Fruit fly (Drosophila melanogaster): ENCODE results near the gene Tmem43.

The Tmem43 gene

DNA sequence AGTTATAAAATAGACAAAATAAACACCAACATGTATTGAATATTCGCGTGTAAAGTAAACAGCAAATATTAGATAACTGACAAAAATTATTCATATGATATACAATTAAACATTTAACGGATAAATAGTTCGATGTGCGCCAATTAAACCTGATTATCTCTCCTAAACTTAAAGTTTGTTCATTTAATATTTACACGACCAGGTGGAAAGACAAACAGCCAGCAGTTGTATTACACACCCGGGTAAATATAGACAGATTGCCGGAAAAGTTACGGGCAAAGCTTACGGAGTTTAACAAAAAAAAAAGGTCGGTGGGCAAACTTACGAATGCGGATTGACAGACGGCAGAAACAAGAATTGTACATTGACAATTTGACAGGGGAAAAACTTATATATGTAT is 32.8 kb downstream of the Tmem43 start (continued):
- TF ChIP-seq CG3726 (GFP tag; IDR thresholded peaks at IDR 0.05) (peak; percentile 38; the same call in 1 of the 3 replicates), bsh (GFP tag; optimal IDR thresholded peaks at IDR 0.05) (peak in 1 of 2 experiments; percentile 61), CG4328 (GFP tag; optimal IDR thresholded peaks at IDR 0.05) (peak; percentile 32), HHEX (GFP tag; optimal IDR thresholded peaks at IDR 0.05) (peak; percentile 90), CG5953 (GFP tag; IDR thresholded peaks at IDR 0.05) (peak; percentile 30; the same call in 1 of the 2 replicates), hkb (optimal IDR thresholded peaks at IDR 0.05) (no peak), hkb (GFP tag; IDR thresholded peaks at IDR 0.05) (peak; percentile 38; the same call in 1 of the 2 replicates), CG10366 (GFP tag; IDR thresholded peaks at IDR 0.05) (peak; percentile 30; the same call in 1 of the 2 replicates), Meics (GFP tag; optimal IDR thresholded peaks at IDR 0.05) (peak; percentile 87), CTCF (GFP tag; optimal IDR thresholded peaks at IDR 0.05) (peak; percentile 29), HmgZ (tag; optimal IDR thresholded peaks at IDR 0.05) (peak; percentile 68), cwo (GFP tag; optimal IDR thresholded peaks at IDR 0.05) (peak; percentile 60), scrt (GFP tag; optimal IDR thresholded peaks at IDR 0.05) (peak; percentile 72), CG13624 (GFP tag; optimal IDR thresholded peaks at IDR 0.05) (no peak), HLH54F (GFP tag; optimal IDR thresholded peaks at IDR 0.05) (no peak), usp (GFP tag; optimal IDR thresholded peaks at IDR 0.05) (no peak), ac (GFP tag; optimal IDR thresholded peaks at IDR 0.05) (no peak), ap (GFP tag; IDR thresholded peaks at IDR 0.05) (no peak), MTF-1 (GFP tag; optimal IDR thresholded peaks at IDR 0.05; ENCODE audit: borderline replicate concordance) (peak; percentile 85), ab (GFP tag; optimal IDR thresholded peaks at IDR 0.05) (no peak), CG31365 (tag; optimal IDR thresholded peaks at IDR 0.05) (peak; percentile 67), ci (GFP tag; IDR thresholded peaks at IDR 0.05) (peak; percentile 77), pita (GFP tag; optimal IDR thresholded peaks at IDR 0.05) (no peak), CG6272 (GFP tag; IDR thresholded peaks at IDR 0.05) (no peak), CG10209 (GFP tag; optimal IDR thresholded peaks at IDR 0.05) (peak; percentile 82), amos (GFP tag; IDR thresholded peaks at IDR 0.05; ENCODE audit: partially characterized antibody) (no peak), B-H2 (GFP tag; optimal IDR thresholded peaks at IDR 0.05) (peak; percentile 31), CrebB (tag; optimal IDR thresholded peaks at IDR 0.05) (peak; percentile 77), CG12659 (GFP tag; optimal IDR thresholded peaks at IDR 0.05) (peak; percentile 76), CG3995 (GFP tag; optimal IDR thresholded peaks at IDR 0.05) (no peak), CG1024 (GFP tag; IDR thresholded peaks at IDR 0.05) (peak; percentile 23; the same call in 1 of the 2 replicates), knrl (GFP tag; IDR thresholded peaks at IDR 0.05; ENCODE audit: partially characterized antibody) (no peak), Hr3 (GFP tag; optimal IDR thresholded peaks at IDR 0.05) (no peak), Med (GFP tag) (peak; percentile 89), NC2α (GFP tag; optimal IDR thresholded peaks at IDR 0.05) (peak; percentile 35), Doc2 (GFP tag; IDR thresholded peaks at IDR 0.05) (no peak), Hey (tag; optimal IDR thresholded peaks at IDR 0.05) (peak; percentile 33), salm (tag; optimal IDR thresholded peaks at IDR 0.05) (no peak), CG10654 (GFP tag; optimal IDR thresholded peaks at IDR 0.05) (peak; percentile 1), Dip3 (GFP tag; optimal IDR thresholded peaks at IDR 0.05) (no peak), CG12391 (tag; optimal IDR thresholded peaks at IDR 0.05) (peak; percentile 30), CG33557 (GFP tag; optimal IDR thresholded peaks at IDR 0.05) (no peak), otp (GFP tag; IDR thresholded peaks at IDR 0.05) (peak; percentile 59; the same call in 1 of the 3 replicates), mam (GFP tag; optimal IDR thresholded peaks at IDR 0.05) (no peak), oc (tag; optimal IDR thresholded peaks at IDR 0.05) (peak; percentile 42), BEAF-32 (GFP tag; optimal IDR thresholded peaks at IDR 0.05) (no peak), esg (GFP tag; conservative IDR thresholded peaks at IDR 0.05) (no peak), lab (GFP tag; optimal IDR thresholded peaks at IDR 0.05) (peak; percentile 94), CG34376 (GFP tag; optimal IDR thresholded peaks at IDR 0.05) (peak; percentile 2), CG1233 (GFP tag; optimal IDR thresholded peaks at IDR 0.05) (peak; percentile 53), CG3407 (GFP tag; optimal IDR thresholded peaks at IDR 0.05) (peak; percentile 15)
